Fruit fly (Drosophila melanogaster): ENCODE measurements around the gene pes.

dm6 chr2L:7957068-7957868 is 36.7 kb downstream of the pes start:
- TF ChIP-seq CTCF (optimal IDR thresholded peaks at IDR 0.05) (no peak), CG8478 (optimal IDR thresholded peaks at IDR 0.05) (no peak)
